Worm (Caenorhabditis elegans) whole organism, early embryonic: Measurements from ENCODE around the gene C11D2.4.

Source experiments
- aly-1 ChIP-seq: sonication (generic microtip); optimal IDR thresholded peaks from 2 replicates; lab custom pipeline; 2016; ENCODE audit warnings: missing genetic modification characterization, missing compliant biosample characterization
- ama-1 ChIP-seq: fragments of 150-350 bp; optimal IDR thresholded peaks from 2 replicates; lab custom pipeline; 2014
- ceh-36 ChIP-seq: sonication (generic microtip); optimal IDR thresholded peaks from 2 replicates; lab custom pipeline; 2016; ENCODE audit warnings: missing genetic modification characterization, inconsistent platforms, missing compliant biosample characterization
- flt-1 ChIP-seq: fragments of 200-800 bp; sonication (Bioruptor generic); IDR thresholded peaks from 2 replicates; pipeline ENCODE4 v1.3.6; 2022; ENCODE audit warnings: missing genetic modification characterization, missing compliant biosample characterization
- hmbx-1 ChIP-seq: sonication (generic microtip); optimal IDR thresholded peaks from 2 replicates; lab custom pipeline; 2016; ENCODE audit warnings: mild to moderate bottlenecking, missing genetic modification characterization, missing compliant biosample characterization
- sea-1 ChIP-seq: fragments of 200-800 bp; sonication (Bioruptor generic); conservative IDR thresholded peaks from 2 replicates; pipeline ENCODE4 v1.3.6; 2022; ENCODE audit warnings: missing genetic modification characterization, missing compliant biosample characterization
- tbx-11 ChIP-seq: fragments of 200-800 bp; sonication (Bioruptor generic); IDR thresholded peaks from 2 replicates; pipeline ENCODE4 v1.3.6; 2022; ENCODE audit warnings: missing genetic modification characterization, missing compliant biosample characterization
- tbx-37 ChIP-seq: fragments of 200-800 bp; sonication (Bioruptor generic); conservative IDR thresholded peaks from 2 replicates; pipeline ENCODE4 v1.3.6; 2022; ENCODE audit warnings: missing genetic modification reagents, missing genetic modification characterization, missing compliant biosample characterization

DNA sequence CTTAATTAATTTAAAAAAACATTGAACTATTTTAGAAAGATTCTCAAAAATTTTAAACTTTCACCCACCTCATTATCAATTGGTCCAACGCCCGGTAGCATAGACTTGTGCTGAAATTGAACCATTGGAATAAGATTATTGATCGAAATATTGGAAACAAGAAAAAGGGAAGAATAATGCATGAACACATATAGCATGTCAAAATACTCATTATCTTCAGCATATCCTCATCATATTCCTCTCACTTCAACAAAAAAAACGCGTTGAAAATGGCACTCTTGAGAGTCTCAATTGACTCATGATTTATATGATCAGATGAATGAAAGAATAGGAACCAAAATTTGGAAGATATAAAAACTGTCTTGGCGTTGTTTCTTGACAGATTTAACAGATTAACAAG is 27.0 kb upstream of the C11D2.4 start, which contains the start of gene unc-77:
- TF ChIP-seq ama-1 (lab: Kevin White, UChicago), result no peak
- TF ChIP-seq sea-1 (GFP tag; lab: Robert Waterston, UW), result no peak
- TF ChIP-seq tbx-11 (GFP tag; lab: Robert Waterston, UW), result no peak
- no peak for TF ChIP-seq tbx-37 (GFP tag; lab: Robert Waterston, UW)
- no peak for TF ChIP-seq aly-1
- TF ChIP-seq ceh-36 (tag; lab: Kevin White, UChicago), result no peak
- TF ChIP-seq hmbx-1 (tag; lab: Kevin White, UChicago), result no peak
- no peak for TF ChIP-seq flt-1
